Worm (Caenorhabditis elegans) whole organism, L1 larva: ENCODE data around the gene M02D8.5.

ENCODE experiments used
- blmp-1 ChIP-seq: fragments of 150-350 bp; optimal IDR thresholded peaks from 2 replicates; lab custom pipeline; 2014; ENCODE audit warnings: missing biosample characterization, missing genetic modification characterization
- ceh-82 ChIP-seq, 3 experiments: fragments of 150-350 bp in 1 of 3; sonication (generic microtip) in 2 of 3; optimal IDR thresholded peaks; 2 replicates each; lab custom pipeline; 2014 to 2017; ENCODE audit warnings: missing biosample characterization in 3 of 3, missing genetic modification characterization in 3 of 3
- efl-3 ChIP-seq: fragments of 200-800 bp; sonication (Bioruptor generic); optimal IDR thresholded peaks from 2 replicates; lab custom pipeline; 2018; ENCODE audit warnings: mild to moderate bottlenecking, missing genetic modification characterization, missing compliant biosample characterization
- egl-27 ChIP-seq, 2 experiments: fragments of 150-350 bp in 1 of 2; sonication (generic microtip); optimal IDR thresholded peaks; 3 replicates each; lab custom pipeline; 2017 to 2018; ENCODE audit warnings: missing biosample characterization in 2 of 2, missing genetic modification characterization in 2 of 2, missing genetic modification reagents in 2 of 2
- elt-2 ChIP-seq: sonication (generic microtip); optimal IDR thresholded peaks from 2 replicates; lab custom pipeline; 2016; ENCODE audit warnings: missing genetic modification characterization, mild to moderate bottlenecking, inconsistent platforms, missing compliant biosample characterization, missing genetic modification reagents
- elt-3 ChIP-seq, 6 experiments: fragments of 150-350 bp in 1 of 6; sonication (generic microtip); optimal IDR thresholded peaks; 2 replicates each; lab custom pipeline; 2017 to 2018; ENCODE audit warnings: missing biosample characterization in 6 of 6, missing genetic modification characterization in 6 of 6, inconsistent platforms in 1 of 6
- fkh-8 ChIP-seq: sonication (generic microtip); optimal IDR thresholded peaks from 2 replicates; lab custom pipeline; 2016; ENCODE audit warnings: mild to moderate bottlenecking, missing genetic modification characterization, missing compliant biosample characterization
- grh-1 ChIP-seq: fragments of 200-800 bp; sonication (Bioruptor generic); IDR thresholded peaks from 2 replicates; pipeline ENCODE4 v1.3.6; 2022; ENCODE audit warnings: missing genetic modification reagents, missing genetic modification characterization, missing compliant biosample characterization
- lsy-2 ChIP-seq, 2 experiments: fragments of 150-350 bp; optimal IDR thresholded peaks; 2 replicates each; lab custom pipeline; 2014; ENCODE audit warnings: missing biosample characterization in 2 of 2, missing genetic modification characterization in 2 of 2
- nhr-47 ChIP-seq: sonication (generic microtip); optimal IDR thresholded peaks from 2 replicates; lab custom pipeline; 2016; ENCODE audit warnings: mild to moderate bottlenecking, missing genetic modification characterization, moderate library complexity, missing compliant biosample characterization
- nhr-90 ChIP-seq: sonication (generic microtip); optimal IDR thresholded peaks from 2 replicates; lab custom pipeline; 2016; ENCODE audit warnings: mild to moderate bottlenecking, missing genetic modification characterization, missing compliant biosample characterization; ENCODE audit not compliant: poor library complexity
- pax-3 ChIP-seq: fragments of 200-800 bp; sonication (Bioruptor generic); optimal IDR thresholded peaks from 2 replicates; lab custom pipeline; 2018; ENCODE audit warnings: mild to moderate bottlenecking, missing genetic modification characterization, moderate library complexity, missing compliant biosample characterization
- pqm-1 ChIP-seq: sonication (generic microtip); optimal IDR thresholded peaks from 3 replicates; lab custom pipeline; 2017; ENCODE audit warnings: missing biosample characterization, missing genetic modification characterization
- skn-1 ChIP-seq: fragments of 150-350 bp; optimal IDR thresholded peaks from 2 replicates; lab custom pipeline; 2014; ENCODE audit warnings: missing biosample characterization, missing genetic modification characterization

DNA sequence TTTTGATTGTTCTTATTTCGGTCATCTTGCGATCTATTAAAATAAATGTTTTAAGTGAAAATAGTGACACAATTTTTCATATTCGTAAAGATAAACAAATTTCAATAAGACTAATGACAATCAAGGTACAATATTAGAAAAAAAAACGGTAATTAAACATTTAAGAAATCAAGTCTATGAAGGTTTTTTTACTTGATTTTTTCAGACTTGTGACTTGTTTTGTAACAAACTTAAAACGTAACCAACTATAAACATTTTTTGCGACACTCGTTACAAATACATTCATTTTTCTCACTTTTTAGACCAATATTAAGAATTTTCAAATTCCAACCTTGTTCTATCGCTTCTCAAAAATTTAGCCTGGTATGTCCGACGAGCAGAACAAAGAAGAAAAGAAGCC, 22.0 kb downstream of the M02D8.5 start, which contains the start of gene M02D8.2:
- TF ChIP-seq pax-3 (no peak), grh-1 (no peak), efl-3 (GFP tag; lab: Kevin White, UChicago) (no peak), ceh-82 (tag; optimal IDR thresholded peaks at IDR 0.05; lab: Kevin White, UChicago) (no peak), elt-2 (tag; lab: Kevin White, UChicago) (no peak), pqm-1 (tag; lab: Kevin White, UChicago) (no peak), nhr-90 (tag; lab: Kevin White, UChicago) (no peak), fkh-8 (tag; lab: Kevin White, UChicago) (no peak), elt-3 (tag; optimal IDR thresholded peaks at IDR 0.05; lab: Kevin White, UChicago) (no peak), skn-1 (tag; lab: Kevin White, UChicago) (no peak), blmp-1 (tag; lab: Kevin White, UChicago) (no peak), nhr-47 (tag; lab: Kevin White, UChicago) (no peak), egl-27 (tag; optimal IDR thresholded peaks at IDR 0.05; lab: Kevin White, UChicago) (no peak), lsy-2 (tag; optimal IDR thresholded peaks at IDR 0.05; lab: Kevin White, UChicago) (no peak)
